Fruit fly (Drosophila melanogaster) whole organism, embryonic: ENCODE measurements around the gene CG12290.

Experiments
- ATbp ChIP-seq: fragments of 200-800 bp; sonication (Bioruptor generic); optimal IDR thresholded peaks from 2 replicates; lab custom pipeline; 2017; ENCODE audit warnings: missing biosample characterization, mild to moderate bottlenecking, missing genetic modification characterization, missing genetic modification reagents
- Abd-B ChIP-seq: fragments of 200-800 bp; sonication (Bioruptor generic); optimal IDR thresholded peaks from 2 replicates; lab custom pipeline; 2018; ENCODE audit warnings: missing biosample characterization, mild to moderate bottlenecking, missing genetic modification characterization, moderate library complexity
- B-H2 ChIP-seq: fragments of 200-800 bp; sonication (Bioruptor generic); optimal IDR thresholded peaks from 2 replicates; lab custom pipeline; 2018; ENCODE audit warnings: missing biosample characterization, mild to moderate bottlenecking, missing genetic modification characterization
- BEAF-32 ChIP-seq: fragments of 200-800 bp; sonication (Bioruptor generic); optimal IDR thresholded peaks from 3 replicates; lab custom pipeline; 2017; ENCODE audit warnings: missing biosample characterization, missing genetic modification characterization, mild to moderate bottlenecking, moderate library complexity, missing genetic modification reagents
- BtbVII ChIP-seq: fragments of 200-800 bp; sonication (Bioruptor generic); optimal IDR thresholded peaks from 3 replicates; lab custom pipeline; 2017; ENCODE audit warnings: missing biosample characterization, mild to moderate bottlenecking, missing genetic modification characterization
- CG10147 ChIP-seq: fragments of 200-800 bp; sonication (Bioruptor generic); optimal IDR thresholded peaks from 2 replicates; lab custom pipeline; 2019; ENCODE audit warnings: missing biosample characterization, mild to moderate bottlenecking, missing genetic modification characterization, moderate library complexity
- CG12236 ChIP-seq: fragments of 200-800 bp; sonication (Bioruptor generic); optimal IDR thresholded peaks from 2 replicates; lab custom pipeline; 2016; ENCODE audit warnings: missing biosample characterization, missing genetic modification characterization
- CG15011 ChIP-seq: fragments of 200-800 bp; sonication (Bioruptor generic); optimal IDR thresholded peaks from 3 replicates; lab custom pipeline; 2018; ENCODE audit warnings: missing biosample characterization, mild to moderate bottlenecking, missing genetic modification characterization
- CG16779 ChIP-seq: fragments of 200-800 bp; sonication (Bioruptor generic); IDR thresholded peaks from 2 replicates; pipeline ENCODE4 v1.3.6; 2022; ENCODE audit warnings: missing biosample characterization, missing genetic modification characterization
- CG17829 ChIP-seq: fragments of 200-800 bp; optimal IDR thresholded peaks from 2 replicates; lab custom pipeline; 2019; ENCODE audit warnings: missing biosample characterization, mild to moderate bottlenecking, missing genetic modification characterization, moderate library complexity
- CG18599 ChIP-seq: fragments of 200-800 bp; sonication (Bioruptor generic); optimal IDR thresholded peaks from 3 replicates; lab custom pipeline; 2017; ENCODE audit warnings: missing biosample characterization, missing genetic modification characterization, mild to moderate bottlenecking, moderate library complexity, missing genetic modification reagents
- CG2678 ChIP-seq: fragments of 200-800 bp; sonication (Bioruptor generic); optimal IDR thresholded peaks from 3 replicates; lab custom pipeline; 2019; ENCODE audit warnings: missing biosample characterization, mild to moderate bottlenecking, missing genetic modification characterization, moderate library complexity
- CG3281 ChIP-seq: fragments of 200-800 bp; sonication (Bioruptor generic); optimal IDR thresholded peaks from 3 replicates; lab custom pipeline; 2017; ENCODE audit warnings: missing biosample characterization, mild to moderate bottlenecking, missing genetic modification characterization
- CG34224 ChIP-seq: fragments of 200-800 bp; sonication (Bioruptor generic); IDR thresholded peaks from 3 replicates; pipeline ENCODE4 v1.3.6; 2022; ENCODE audit warnings: missing biosample characterization, missing genetic modification characterization; ENCODE audit not compliant: partially characterized antibody
- CG3995 ChIP-seq: fragments of 200-800 bp; sonication (Bioruptor generic); optimal IDR thresholded peaks from 3 replicates; lab custom pipeline; 2016; ENCODE audit warnings: missing biosample characterization, missing genetic modification characterization
- CG4404 ChIP-seq: fragments of 200-800 bp; sonication (Bioruptor generic); IDR thresholded peaks from 2 replicates; pipeline ENCODE4 v1.3.6; 2022; ENCODE audit warnings: missing biosample characterization, missing genetic modification characterization
- CG5953 ChIP-seq: fragments of 200-800 bp; sonication (Bioruptor generic); IDR thresholded peaks from 2 replicates; pipeline ENCODE4 v1.3.6; 2022; ENCODE audit warnings: missing biosample characterization, missing genetic modification characterization
- CG6791 ChIP-seq: fragments of 200-800 bp; sonication (Bioruptor generic); IDR thresholded peaks from 3 replicates; pipeline ENCODE4 v1.3.6; 2022; ENCODE audit warnings: missing biosample characterization, missing genetic modification characterization; ENCODE audit not compliant: partially characterized antibody
- CG6813 ChIP-seq: fragments of 200-800 bp; sonication (Bioruptor generic); optimal IDR thresholded peaks from 2 replicates; lab custom pipeline; 2017; ENCODE audit warnings: missing biosample characterization, missing genetic modification characterization, mild to moderate bottlenecking, moderate library complexity, missing genetic modification reagents
- CG8089 ChIP-seq: fragments of 200-800 bp; sonication (Bioruptor generic); optimal IDR thresholded peaks from 3 replicates; lab custom pipeline; 2016; ENCODE audit warnings: missing biosample characterization, missing genetic modification characterization
- CG8388 ChIP-seq: fragments of 200-800 bp; sonication (Bioruptor generic); optimal IDR thresholded peaks from 2 replicates; lab custom pipeline; 2019; ENCODE audit warnings: missing biosample characterization, mild to moderate bottlenecking, missing genetic modification characterization, moderate library complexity
- CrebB ChIP-seq: fragments of 200-800 bp; sonication (Bioruptor generic); optimal IDR thresholded peaks from 3 replicates; lab custom pipeline; 2018; ENCODE audit warnings: missing biosample characterization, mild to moderate bottlenecking, missing genetic modification characterization
- Dbx ChIP-seq: fragments of 200-800 bp; sonication (Bioruptor generic); IDR thresholded peaks from 3 replicates; pipeline ENCODE4 v1.3.6; 2022; ENCODE audit warnings: missing biosample characterization, missing genetic modification characterization
- Dip2 ChIP-seq: fragments of 200-800 bp; sonication (Bioruptor generic); IDR thresholded peaks from 2 replicates; pipeline ENCODE4 v1.3.6; 2022; ENCODE audit warnings: missing biosample characterization, missing genetic modification characterization
- ERR ChIP-seq: fragments of 200-800 bp; sonication (Bioruptor generic); optimal IDR thresholded peaks from 2 replicates; lab custom pipeline; 2016; ENCODE audit warnings: missing biosample characterization, missing genetic modification characterization
- Eip74EF ChIP-seq, 2 experiments: fragments of 200-800 bp in 1 of 2; fragments of >200 bp in 1 of 2; sonication (Bioruptor generic) in 1 of 2; optimal IDR thresholded peaks; 2 replicates each; lab custom pipeline; 2017 to 2019; ENCODE audit warnings: missing biosample characterization in 2 of 2, missing genetic modification characterization in 2 of 2, mild to moderate bottlenecking in 1 of 2, moderate library complexity in 1 of 2
- Elba2 ChIP-seq: fragments of 200-800 bp; sonication (Bioruptor generic); optimal IDR thresholded peaks from 3 replicates; lab custom pipeline; 2016; ENCODE audit warnings: missing biosample characterization, missing genetic modification characterization
- Gsc ChIP-seq: fragments of 200-800 bp; sonication (Bioruptor generic); IDR thresholded peaks from 2 replicates; pipeline ENCODE4 v1.3.6; 2022; ENCODE audit warnings: missing biosample characterization, missing genetic modification characterization
- Hr39 ChIP-seq: fragments of >200 bp; optimal IDR thresholded peaks from 2 replicates; lab custom pipeline; 2017
- Hr51 ChIP-seq, 2 experiments: fragments of 200-800 bp; sonication (Bioruptor generic); optimal IDR thresholded peaks; 2 replicates in 1 of 2; 3 replicates in 1 of 2; lab custom pipeline; 2016 to 2018; ENCODE audit warnings: missing biosample characterization in 2 of 2, missing genetic modification characterization in 2 of 2, mild to moderate bottlenecking in 1 of 2, moderate library complexity in 1 of 2
- Nf-YA ChIP-seq: fragments of 200-800 bp; sonication (Bioruptor generic); IDR thresholded peaks from 2 replicates; pipeline ENCODE4 v1.3.6; 2022; ENCODE audit warnings: missing biosample characterization, missing genetic modification characterization
- Optix ChIP-seq: fragments of 200-800 bp; sonication (Bioruptor generic); IDR thresholded peaks from 3 replicates; pipeline ENCODE4 v1.3.6; 2022; ENCODE audit warnings: missing biosample characterization, missing genetic modification characterization
- Sox102F ChIP-seq: fragments of 200-800 bp; sonication (Bioruptor generic); optimal IDR thresholded peaks from 2 replicates; lab custom pipeline; 2018; ENCODE audit warnings: missing biosample characterization, mild to moderate bottlenecking, missing genetic modification characterization, moderate library complexity
- az2 ChIP-seq: fragments of 200-800 bp; sonication (Bioruptor generic); optimal IDR thresholded peaks from 3 replicates; lab custom pipeline; 2016; ENCODE audit warnings: missing biosample characterization, missing genetic modification characterization
- bcd ChIP-seq: fragments of 200-800 bp; sonication (Bioruptor generic); optimal IDR thresholded peaks from 2 replicates; lab custom pipeline; 2017; ENCODE audit warnings: missing biosample characterization, mild to moderate bottlenecking, missing genetic modification characterization
- bigmax ChIP-seq: fragments of 200-800 bp; sonication (Bioruptor generic); optimal IDR thresholded peaks from 2 replicates; lab custom pipeline; 2018; ENCODE audit warnings: missing biosample characterization, mild to moderate bottlenecking, missing genetic modification characterization
- bowl ChIP-seq: fragments of 200-800 bp; sonication (Bioruptor generic); IDR thresholded peaks from 2 replicates; pipeline ENCODE4 v1.3.6; 2022; ENCODE audit warnings: missing biosample characterization, missing genetic modification characterization
- btn ChIP-seq: fragments of 200-800 bp; sonication (Bioruptor generic); optimal IDR thresholded peaks from 2 replicates; lab custom pipeline; 2016; ENCODE audit warnings: missing biosample characterization, missing genetic modification characterization
- chm ChIP-seq: fragments of 200-800 bp; sonication (Bioruptor generic); IDR thresholded peaks from 2 replicates; pipeline ENCODE4 v1.3.6; 2022; ENCODE audit warnings: missing biosample characterization, missing genetic modification characterization
- chn ChIP-seq: fragments of 200-800 bp; sonication (Bioruptor generic); optimal IDR thresholded peaks from 2 replicates; lab custom pipeline; 2016; ENCODE audit warnings: missing biosample characterization, missing genetic modification characterization
- cwo ChIP-seq: fragments of 200-800 bp; sonication (Bioruptor generic); optimal IDR thresholded peaks from 3 replicates; lab custom pipeline; 2017; ENCODE audit warnings: missing biosample characterization, missing genetic modification characterization, mild to moderate bottlenecking, moderate library complexity, missing genetic modification reagents
- dm ChIP-seq: fragments of 200-800 bp; sonication (Bioruptor generic); optimal IDR thresholded peaks from 3 replicates; lab custom pipeline; 2016; ENCODE audit warnings: missing biosample characterization, missing genetic modification characterization
- dmrt11E ChIP-seq: fragments of 200-800 bp; sonication (Bioruptor generic); optimal IDR thresholded peaks from 3 replicates; lab custom pipeline; 2018; ENCODE audit warnings: missing biosample characterization, mild to moderate bottlenecking, missing genetic modification characterization, moderate library complexity
- exex ChIP-seq: fragments of 200-800 bp; sonication (Bioruptor generic); optimal IDR thresholded peaks from 4 replicates; lab custom pipeline; 2018; ENCODE audit warnings: missing biosample characterization, mild to moderate bottlenecking, missing genetic modification characterization, moderate library complexity
- fd96Cb ChIP-seq: fragments of 200-800 bp; sonication (Bioruptor generic); optimal IDR thresholded peaks from 2 replicates; lab custom pipeline; 2018; ENCODE audit warnings: missing biosample characterization, mild to moderate bottlenecking, missing genetic modification characterization, moderate library complexity
- gfzf ChIP-seq: fragments of 200-800 bp; sonication (Bioruptor generic); optimal IDR thresholded peaks from 2 replicates; lab custom pipeline; 2016; ENCODE audit warnings: missing biosample characterization, mild to moderate bottlenecking, missing genetic modification characterization, moderate library complexity
- lab ChIP-seq: fragments of 200-800 bp; sonication (Bioruptor generic); optimal IDR thresholded peaks from 3 replicates; lab custom pipeline; 2017; ENCODE audit warnings: missing biosample characterization, missing genetic modification characterization, mild to moderate bottlenecking, moderate library complexity, missing genetic modification reagents
- pnt ChIP-seq: fragments of 200-800 bp; sonication (Bioruptor generic); optimal IDR thresholded peaks from 3 replicates; lab custom pipeline; 2016; ENCODE audit warnings: missing biosample characterization, missing genetic modification characterization
- run ChIP-seq: fragments of 200-800 bp; sonication (Bioruptor generic); optimal IDR thresholded peaks from 3 replicates; lab custom pipeline; 2018; ENCODE audit warnings: missing biosample characterization, mild to moderate bottlenecking, missing genetic modification characterization
- sima ChIP-seq: fragments of 200-800 bp; sonication (Bioruptor generic); optimal IDR thresholded peaks from 2 replicates; lab custom pipeline; 2016; ENCODE audit warnings: missing biosample characterization, missing genetic modification characterization
- slou ChIP-seq: fragments of 200-800 bp; sonication (Bioruptor generic); optimal IDR thresholded peaks from 3 replicates; lab custom pipeline; 2016; ENCODE audit warnings: missing biosample characterization, missing genetic modification characterization

CG12290 gene

dm6 chr3R:26185201-26185688 is 44.8 kb upstream of the CG12290 start, which contains the start of gene CG31086 (continued):
- TF ChIP-seq Nf-YA (GFP tag; lab: Robert Waterston, UW) (no peak), Elba2 (GFP tag; lab: Kevin White, UChicago) (no peak), CG12236 (no peak), Dip2 (no peak), CG6813 (GFP tag; lab: Kevin White, UChicago) (peak; percentile 11), ATbp (GFP tag; lab: Kevin White, UChicago) (no peak), Eip74EF (GFP tag; optimal IDR thresholded peaks at IDR 0.05; lab: Kevin White, UChicago) (peak in 1 of 2 experiments; percentile 17), sima (GFP tag; lab: Kevin White, UChicago) (no peak), exex (tag; lab: Kevin White, UChicago) (peak; percentile 91), cwo (peak; percentile 3), chm (no peak), CG34224 (no peak), CG8388 (no peak), slou (GFP tag; lab: Kevin White, UChicago) (no peak), gfzf (GFP tag; lab: Kevin White, UChicago) (no peak), Optix (GFP tag; lab: Robert Waterston, UW) (no peak), CG3281 (peak; percentile 33), bcd (GFP tag; lab: Kevin White, UChicago) (no peak), BtbVII (peak; percentile 68), dmrt11E (tag; lab: Kevin White, UChicago) (no peak), CG17829 (tag; lab: Kevin White, UChicago) (no peak), lab (GFP tag; lab: Kevin White, UChicago) (peak; percentile 39), CG2678 (peak; percentile 64), CrebB (tag; lab: Kevin White, UChicago) (peak; percentile 38)

DNA sequence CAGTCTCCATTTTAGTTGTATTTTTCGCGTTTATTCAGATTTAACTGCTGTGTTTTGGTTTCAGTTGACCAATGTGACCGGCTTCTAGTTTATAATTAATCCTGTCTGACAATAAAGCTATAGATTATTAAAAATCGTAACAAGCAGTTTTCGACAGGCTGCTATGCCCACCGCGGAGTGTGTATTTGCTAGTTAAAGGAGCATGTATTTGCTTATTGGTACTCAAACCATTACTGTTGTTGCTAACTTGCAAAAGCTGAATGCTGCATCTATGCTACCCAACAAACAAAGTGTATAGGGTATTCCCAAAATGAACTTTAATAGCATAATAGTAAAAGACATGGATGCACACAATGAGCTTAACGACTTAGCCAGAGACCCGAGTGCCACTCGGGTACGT is 41.3 kb upstream of the CG12290 start, which contains the start of gene CG6073:
Gene CG6073, minus strand, starts transcription at position 100 of the 400 bp plus-strand sequence.
- no peak for TF ChIP-seq fd96Cb (tag; lab: Kevin White, UChicago)
- no peak for TF ChIP-seq CG6791
- TF ChIP-seq BEAF-32 (GFP tag; lab: Kevin White, UChicago): peak; percentile 56
- TF ChIP-seq az2 (GFP tag; lab: Kevin White, UChicago): no peak
- peak; percentile 94 for TF ChIP-seq Abd-B
- no peak for TF ChIP-seq CG15011 (GFP tag; lab: Kevin White, UChicago)
- TF ChIP-seq Sox102F (GFP tag; lab: Kevin White, UChicago): peak; percentile 27
- TF ChIP-seq run (tag; lab: Kevin White, UChicago): no peak
- TF ChIP-seq CG3995 (GFP tag; lab: Kevin White, UChicago): peak; percentile 10
- TF ChIP-seq B-H2: peak; percentile 52
- peak; percentile 57 for TF ChIP-seq ERR (GFP tag; lab: Kevin White, UChicago)
- TF ChIP-seq Gsc (GFP tag; lab: Robert Waterston, UW): no peak
- no peak for TF ChIP-seq CG18599 (GFP tag; lab: Kevin White, UChicago)
- no peak for TF ChIP-seq CG5953
- no peak for TF ChIP-seq bigmax (GFP tag; lab: Kevin White, UChicago)
- no peak for TF ChIP-seq CG8089 (GFP tag; lab: Kevin White, UChicago)
- TF ChIP-seq Hr51 (GFP tag; optimal IDR thresholded peaks at IDR 0.05; lab: Kevin White, UChicago): peak; percentile 9 to 12
- TF ChIP-seq Dbx (GFP tag; lab: Robert Waterston, UW): peak; percentile 70; the same call in 2 of the 3 replicates
- peak; percentile 94 for TF ChIP-seq dm (GFP tag; lab: Kevin White, UChicago)
- no peak for TF ChIP-seq CG4404
- TF ChIP-seq pnt (GFP tag; lab: Kevin White, UChicago): peak; percentile 56
- TF ChIP-seq chn: peak; percentile 26
- no peak for TF ChIP-seq CG16779 (GFP tag; lab: Robert Waterston, UW)
- no peak for TF ChIP-seq exex (tag; lab: Kevin White, UChicago)
- no peak for TF ChIP-seq bowl (GFP tag; lab: Robert Waterston, UW)
- TF ChIP-seq Hr39 (lab: Kevin White, UChicago): no peak
- peak; percentile 33 for TF ChIP-seq CG10147 (GFP tag; lab: Kevin White, UChicago)
- TF ChIP-seq btn: no peak
